Worm (Caenorhabditis elegans): ENCODE results near the gene dpy-18.

DNA sequence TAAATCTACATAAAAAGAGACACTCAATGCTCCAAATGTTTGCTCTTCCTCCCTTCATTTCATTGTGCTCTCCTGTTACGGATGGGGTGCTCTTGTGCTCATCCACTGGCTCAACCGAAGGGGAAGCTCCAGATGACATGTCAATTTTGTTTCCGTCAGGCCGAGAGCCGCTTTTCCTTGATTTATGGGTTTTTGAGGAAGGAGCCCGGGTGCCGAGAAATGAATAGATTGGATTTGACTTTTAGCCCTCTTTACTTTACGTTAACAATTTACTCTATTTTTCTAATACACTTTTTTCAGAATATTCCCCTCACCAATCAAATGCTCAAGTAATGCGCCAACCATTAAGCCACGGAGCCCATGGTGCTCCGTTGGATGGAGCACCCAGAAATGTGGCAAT, 17.6 kb downstream of the dpy-18 start, which contains the start of gene T28D6.4:
- TF ChIP-seq flt-1 (GFP tag; IDR thresholded peaks at IDR 0.05), result no peak
- no peak for TF ChIP-seq med-1 (GFP tag; optimal IDR thresholded peaks at IDR 0.05; ENCODE audit: insufficient read depth)
- no peak for TF ChIP-seq klf-2 (GFP tag; conservative IDR thresholded peaks at IDR 0.05)
- TF ChIP-seq tab-1 (GFP tag; IDR thresholded peaks at IDR 0.05), result no peak
- TF ChIP-seq ztf-29 (GFP tag; IDR thresholded peaks at IDR 0.05), result no peak
- no peak for TF ChIP-seq ref-1 (GFP tag; conservative IDR thresholded peaks at IDR 0.05)
